Worm (Caenorhabditis elegans) whole organism, young adult: ENCODE results near the gene Y45F10C.6.
A peak's percentile ranks its signal among the peaks of the same experiment; 100 is the strongest.

Experiments
- C06A6.2 ChIP-seq: fragments of 200-800 bp; sonication (Bioruptor generic); conservative IDR thresholded peaks from 2 replicates; pipeline ENCODE4 v1.3.6; 2022; ENCODE audit warnings: missing genetic modification characterization, missing compliant biosample characterization
- C17E4.6 ChIP-seq: fragments of 200-800 bp; sonication (Bioruptor generic); IDR thresholded peaks from 2 replicates; pipeline ENCODE4 v1.3.6; 2022; ENCODE audit warnings: missing genetic modification reagents, missing genetic modification characterization, missing compliant biosample characterization
- F23B12.7 ChIP-seq: sonication (generic microtip); optimal IDR thresholded peaks from 2 replicates; lab custom pipeline; 2017; ENCODE audit warnings: missing genetic modification characterization, mild to moderate bottlenecking, missing compliant biosample characterization, antibody characterized with exemption, moderate library complexity; ENCODE audit not compliant: insufficient read depth
- F33H1.4 ChIP-seq: fragments of 200-800 bp; sonication (Bioruptor generic); IDR thresholded peaks from 2 replicates; pipeline ENCODE4 v1.3.6; 2022; ENCODE audit warnings: missing genetic modification reagents, missing genetic modification characterization, missing compliant biosample characterization
- F37B4.10 ChIP-seq: fragments of 200-800 bp; sonication (Bioruptor generic); IDR thresholded peaks from 2 replicates; pipeline ENCODE4 v1.3.6; 2022; ENCODE audit warnings: missing genetic modification characterization, missing compliant biosample characterization
- F39B2.1 ChIP-seq: fragments of 200-800 bp; sonication (Bioruptor generic); IDR thresholded peaks from 2 replicates; pipeline ENCODE4 v1.3.6; 2022; ENCODE audit warnings: missing genetic modification reagents, missing genetic modification characterization, missing compliant biosample characterization
- Y53G8AR.9 ChIP-seq: fragments of 200-800 bp; sonication (Bioruptor generic); conservative IDR thresholded peaks from 2 replicates; pipeline ENCODE4 v1.3.6; 2022; ENCODE audit warnings: missing genetic modification reagents, missing genetic modification characterization, missing compliant biosample characterization
- atf-7 ChIP-seq: sonication (generic microtip); optimal IDR thresholded peaks from 2 replicates; lab custom pipeline; 2017; ENCODE audit warnings: mild to moderate bottlenecking, missing genetic modification characterization, missing compliant biosample characterization
- attf-6 ChIP-seq: fragments of 200-800 bp; sonication (Bioruptor generic); IDR thresholded peaks from 2 replicates; pipeline ENCODE4 v1.3.6; 2022; ENCODE audit warnings: missing genetic modification reagents, missing genetic modification characterization, missing compliant biosample characterization
- cebp-1 ChIP-seq, 2 experiments: fragments of 200-800 bp in 1 of 2; sonication (Bioruptor generic) in 1 of 2; sonication (generic microtip) in 1 of 2; IDR thresholded peaks in 1 of 2; optimal IDR thresholded peaks in 1 of 2; 2 replicates each; pipeline versions ENCODE4 v1.3.6 to Lab custom; 2017 to 2022; ENCODE audit warnings: missing compliant biosample characterization in 2 of 2, missing genetic modification characterization in 2 of 2, mild to moderate bottlenecking in 1 of 2, missing genetic modification reagents in 1 of 2, moderate library complexity in 1 of 2
- cebp-2 ChIP-seq: fragments of 200-800 bp; sonication (Bioruptor generic); IDR thresholded peaks from 2 replicates; pipeline ENCODE4 v1.3.6; 2022; ENCODE audit warnings: missing genetic modification characterization, missing compliant biosample characterization
- ceh-100 ChIP-seq: fragments of 200-800 bp; sonication (Bioruptor generic); IDR thresholded peaks from 2 replicates; pipeline ENCODE4 v1.3.6; 2022; ENCODE audit warnings: missing genetic modification reagents, missing genetic modification characterization, missing compliant biosample characterization
- ceh-91 ChIP-seq: fragments of 200-800 bp; sonication (Bioruptor generic); IDR thresholded peaks from 2 replicates; pipeline ENCODE4 v1.3.6; 2022; ENCODE audit warnings: missing genetic modification reagents, missing genetic modification characterization, missing compliant biosample characterization
- dpff-1 ChIP-seq: sonication (generic microtip); optimal IDR thresholded peaks from 2 replicates; lab custom pipeline; 2017; ENCODE audit warnings: mild to moderate bottlenecking, missing genetic modification characterization, missing compliant biosample characterization
- egl-44 ChIP-seq: fragments of 200-800 bp; sonication (Bioruptor generic); IDR thresholded peaks from 2 replicates; pipeline ENCODE4 v1.3.6; 2022; ENCODE audit warnings: missing genetic modification reagents, missing genetic modification characterization, missing compliant biosample characterization
- egrh-3 ChIP-seq: fragments of 200-800 bp; sonication (Bioruptor generic); IDR thresholded peaks from 2 replicates; pipeline ENCODE4 v1.3.6; 2022; ENCODE audit warnings: missing genetic modification reagents, missing genetic modification characterization, missing compliant biosample characterization
- hlh-12 ChIP-seq: sonication (generic microtip); optimal IDR thresholded peaks from 2 replicates; lab custom pipeline; 2016; ENCODE audit warnings: missing genetic modification characterization, missing compliant biosample characterization
- hrde-1 ChIP-seq: sonication (generic microtip); optimal IDR thresholded peaks from 2 replicates; lab custom pipeline; 2016; ENCODE audit warnings: missing genetic modification characterization, mild to moderate bottlenecking, missing compliant biosample characterization, moderate library complexity, missing genotype, missing genetic modification reagents, borderline replicate concordance
- lin-35 ChIP-seq, 3 experiments: fragments of 150-350 bp in 2 of 3; sonication (generic microtip) in 1 of 3; optimal IDR thresholded peaks; 2 replicates each; lab custom pipeline; 2014 to 2018; ENCODE audit warnings: missing biosample characterization in 3 of 3, missing genetic modification characterization in 3 of 3, missing genetic modification reagents in 3 of 3
- lin-40 ChIP-seq: sonication (generic microtip); optimal IDR thresholded peaks from 2 replicates; lab custom pipeline; 2016; ENCODE audit warnings: missing genetic modification characterization, mild to moderate bottlenecking, missing compliant biosample characterization, missing genotype, missing genetic modification reagents
- madf-3 ChIP-seq: fragments of 200-800 bp; sonication (Bioruptor generic); IDR thresholded peaks from 2 replicates; pipeline ENCODE4 v1.3.6; 2022; ENCODE audit warnings: missing genetic modification reagents, missing genetic modification characterization, missing compliant biosample characterization
- mel-28 ChIP-seq: sonication (generic microtip); optimal IDR thresholded peaks from 2 replicates; lab custom pipeline; 2016; ENCODE audit warnings: borderline replicate concordance, mild to moderate bottlenecking, missing genetic modification characterization, missing compliant biosample characterization
- mes-4 ChIP-seq: sonication (generic microtip); optimal IDR thresholded peaks from 2 replicates; lab custom pipeline; 2016; ENCODE audit warnings: missing genotype, missing genetic modification characterization, missing compliant biosample characterization
- mxl-1 ChIP-seq: sonication (generic microtip); optimal IDR thresholded peaks from 2 replicates; lab custom pipeline; 2016; ENCODE audit warnings: missing genetic modification characterization, missing compliant biosample characterization
- nfya-1 ChIP-seq: sonication (generic microtip); optimal IDR thresholded peaks from 2 replicates; lab custom pipeline; 2017; ENCODE audit warnings: antibody characterized with exemption, missing compliant biosample characterization, missing genetic modification characterization, borderline replicate concordance; ENCODE audit not compliant: insufficient read depth
- nfya-2 ChIP-seq: fragments of 200-800 bp; sonication (Bioruptor generic); IDR thresholded peaks from 2 replicates; pipeline ENCODE4 v1.3.6; 2022; ENCODE audit warnings: missing genetic modification reagents, missing genetic modification characterization, missing compliant biosample characterization
- nhr-27 ChIP-seq: fragments of 200-800 bp; sonication (Bioruptor generic); optimal IDR thresholded peaks from 2 replicates; lab custom pipeline; 2018; ENCODE audit warnings: mild to moderate bottlenecking, missing genetic modification characterization, moderate library complexity, missing compliant biosample characterization
- nhr-90 ChIP-seq: sonication (generic microtip); optimal IDR thresholded peaks from 2 replicates; lab custom pipeline; 2016; ENCODE audit warnings: missing genotype, mild to moderate bottlenecking, missing genetic modification characterization, missing compliant biosample characterization
- rcor-1 ChIP-seq: fragments of 200-800 bp; sonication (Bioruptor generic); IDR thresholded peaks from 2 replicates; pipeline ENCODE4 v1.3.6; 2022; ENCODE audit warnings: missing genetic modification reagents, missing genetic modification characterization, missing compliant biosample characterization
- sdz-38 ChIP-seq: sonication (generic microtip); optimal IDR thresholded peaks from 2 replicates; lab custom pipeline; 2016; ENCODE audit warnings: missing genotype, missing genetic modification characterization, missing compliant biosample characterization
- sea-2 ChIP-seq: fragments of 200-800 bp; sonication (Bioruptor generic); IDR thresholded peaks from 2 replicates; pipeline ENCODE4 v1.3.6; 2022; ENCODE audit warnings: missing genetic modification characterization, missing compliant biosample characterization
- snpc-1.1 ChIP-seq: sonication (generic microtip); optimal IDR thresholded peaks from 2 replicates; lab custom pipeline; 2017; ENCODE audit warnings: missing genetic modification characterization, mild to moderate bottlenecking, missing compliant biosample characterization, antibody characterized with exemption, moderate library complexity, missing genotype, missing genetic modification reagents; ENCODE audit not compliant: insufficient read depth
- snpc-1.3 ChIP-seq: sonication (generic microtip); optimal IDR thresholded peaks from 2 replicates; lab custom pipeline; 2017; ENCODE audit warnings: missing genetic modification characterization, mild to moderate bottlenecking, missing compliant biosample characterization, antibody characterized with exemption, moderate library complexity, missing genotype, missing genetic modification reagents; ENCODE audit not compliant: insufficient read depth
- snpc-3.4 ChIP-seq: sonication (generic microtip); optimal IDR thresholded peaks from 2 replicates; lab custom pipeline; 2017; ENCODE audit warnings: missing genetic modification characterization, mild to moderate bottlenecking, missing compliant biosample characterization, antibody characterized with exemption, moderate library complexity, missing genotype, missing genetic modification reagents
- snpc-4 ChIP-seq, 5 experiments: fragments of 150-350 bp in 1 of 5; sonication (generic microtip) in 4 of 5; optimal IDR thresholded peaks; 2 replicates each; lab custom pipeline; 2014 to 2018; ENCODE audit warnings: missing genetic modification characterization in 5 of 5, missing biosample characterization in 3 of 5, antibody characterized with exemption in 2 of 5, mild to moderate bottlenecking in 2 of 5, missing compliant biosample characterization in 2 of 5, missing genotype in 2 of 5, moderate library complexity in 2 of 5, missing genetic modification reagents in 1 of 5
- sptf-2 ChIP-seq: fragments of 200-800 bp; sonication (Bioruptor generic); optimal IDR thresholded peaks from 2 replicates; lab custom pipeline; 2018; ENCODE audit warnings: mild to moderate bottlenecking, missing genetic modification characterization, missing compliant biosample characterization
- tlf-1 ChIP-seq: fragments of 200-800 bp; sonication (Bioruptor generic); optimal IDR thresholded peaks from 2 replicates; lab custom pipeline; 2018; ENCODE audit warnings: mild to moderate bottlenecking, missing genetic modification characterization, missing compliant biosample characterization
- unc-130 ChIP-seq: sonication (generic microtip); optimal IDR thresholded peaks from 2 replicates; lab custom pipeline; 2016; ENCODE audit warnings: missing genetic modification reagents, missing genetic modification characterization, missing compliant biosample characterization
- zim-3 ChIP-seq: sonication (generic microtip); optimal IDR thresholded peaks from 2 replicates; lab custom pipeline; 2017; ENCODE audit warnings: mild to moderate bottlenecking, missing genetic modification characterization, moderate library complexity, missing compliant biosample characterization
- ztf-22 ChIP-seq: fragments of 200-800 bp; sonication (Bioruptor generic); optimal IDR thresholded peaks from 2 replicates; lab custom pipeline; 2018; ENCODE audit warnings: mild to moderate bottlenecking, missing genetic modification characterization, moderate library complexity, missing compliant biosample characterization
- ztf-26 ChIP-seq: sonication (generic microtip); optimal IDR thresholded peaks from 2 replicates; lab custom pipeline; 2017; ENCODE audit warnings: missing genetic modification characterization, missing compliant biosample characterization
- ztf-28 ChIP-seq: fragments of 200-800 bp; sonication (Bioruptor generic); IDR thresholded peaks from 2 replicates; pipeline ENCODE4 v1.3.6; 2022; ENCODE audit warnings: missing genetic modification reagents, missing genetic modification characterization, missing compliant biosample characterization
- ztf-3 ChIP-seq: fragments of 200-800 bp; sonication (Bioruptor generic); optimal IDR thresholded peaks from 2 replicates; lab custom pipeline; 2018; ENCODE audit warnings: mild to moderate bottlenecking, missing genetic modification characterization, missing compliant biosample characterization
- ztf-6 ChIP-seq: fragments of 200-800 bp; sonication (Bioruptor generic); IDR thresholded peaks from 2 replicates; pipeline ENCODE4 v1.3.6; 2022; ENCODE audit warnings: missing genetic modification reagents, missing genetic modification characterization, missing compliant biosample characterization

Y45F10C.6 gene

ce11 chrIV:13701472-13701871 lies 49.3 kb downstream of the Y45F10C.6 start (continued):
- TF ChIP-seq dpff-1 (tag; lab: Kevin White, UChicago): no peak
- peak; percentile 60 for TF ChIP-seq snpc-3.4 (tag; lab: Kevin White, UChicago)
- TF ChIP-seq nhr-27 (tag; lab: Kevin White, UChicago): no peak
- no peak for TF ChIP-seq atf-7 (tag; lab: Kevin White, UChicago)
- peak; percentile 65 for TF ChIP-seq nhr-90
- no peak for TF ChIP-seq egrh-3
- TF ChIP-seq snpc-1.1 (tag; lab: Kevin White, UChicago): no peak
- no peak for TF ChIP-seq C17E4.6
- no peak for TF ChIP-seq mel-28 (tag; lab: Kevin White, UChicago)
- TF ChIP-seq F33H1.4 (GFP tag; lab: Robert Waterston, UW): 0 out of 2 replicates have a peak, but pooled peaks have one; percentile 12
- 0 out of 2 replicates have a peak, but pooled peaks have one; percentile 18 for TF ChIP-seq cebp-1 (GFP tag; IDR thresholded peaks at IDR 0.05; lab: Robert Waterston, UW)
- TF ChIP-seq cebp-1 (tag; optimal IDR thresholded peaks at IDR 0.05; lab: Kevin White, UChicago): peak; percentile 26
- peak; percentile 7 for TF ChIP-seq mes-4 (tag; lab: Kevin White, UChicago)
- TF ChIP-seq snpc-4 (GFP tag; optimal IDR thresholded peaks at IDR 0.05; lab: Kevin White, UChicago): peak; percentile 86
- TF ChIP-seq snpc-4 (tag; optimal IDR thresholded peaks at IDR 0.05; lab: Kevin White, UChicago): peak; percentile 4 to 96 (median 92)
- TF ChIP-seq tlf-1 (GFP tag; lab: Kevin White, UChicago): no peak
- TF ChIP-seq ceh-100 (GFP tag; lab: Robert Waterston, UW): no peak
- no peak for TF ChIP-seq unc-130 (GFP tag; lab: Kevin White, UChicago)
- TF ChIP-seq nfya-1: no peak
- no peak for TF ChIP-seq hlh-12 (tag; lab: Kevin White, UChicago)
- TF ChIP-seq lin-40 (tag; lab: Kevin White, UChicago): no peak
- TF ChIP-seq ceh-91: no peak
- no peak for TF ChIP-seq sdz-38 (tag; lab: Kevin White, UChicago)
- no peak for TF ChIP-seq rcor-1 (GFP tag; lab: Robert Waterston, UW)
- TF ChIP-seq C06A6.2 (GFP tag; lab: Robert Waterston, UW): no peak
- 0 out of 2 replicates have a peak, but pooled peaks have one; percentile 17 for TF ChIP-seq ztf-6 (GFP tag; lab: Robert Waterston, UW)
- TF ChIP-seq ztf-22: peak; percentile 31
- no peak for TF ChIP-seq sea-2 (GFP tag; lab: Robert Waterston, UW)
- TF ChIP-seq ztf-28 (GFP tag; lab: Robert Waterston, UW): no peak

- TF ChIP-seq F37B4.10 (GFP tag; lab: Robert Waterston, UW) (no peak), ztf-3 (GFP tag; lab: Kevin White, UChicago) (no peak), snpc-1.3 (tag; lab: Kevin White, UChicago) (no peak), F23B12.7 (no peak), lin-35 (GFP tag; optimal IDR thresholded peaks at IDR 0.05; lab: Kevin White, UChicago) (no peak), egl-44 (GFP tag; lab: Robert Waterston, UW) (no peak), ztf-26 (tag; lab: Kevin White, UChicago) (no peak), mxl-1 (tag; lab: Kevin White, UChicago) (no peak), Y53G8AR.9 (no peak), madf-3 (no peak), F39B2.1 (GFP tag; lab: Robert Waterston, UW) (no peak), zim-3 (tag; lab: Kevin White, UChicago) (no peak), sptf-2 (GFP tag; lab: Kevin White, UChicago) (no peak), hrde-1 (tag; lab: Kevin White, UChicago) (no peak), cebp-2 (GFP tag; lab: Robert Waterston, UW) (no peak), C17E4.6 (no peak), nfya-2 (GFP tag; lab: Robert Waterston, UW) (no peak), attf-6 (GFP tag; lab: Robert Waterston, UW) (no peak), rcor-1 (GFP tag; lab: Robert Waterston, UW) (no peak)
These were observed 50.6 kb downstream of the Y45F10C.6 start for ce11 chrIV:13702681-13703080.
